Fruit fly (Drosophila melanogaster) whole organism, embryonic: ENCODE data around the gene CatB.

Source experiments
- Atf-2 ChIP-seq: fragments of 200-800 bp; sonication (Bioruptor generic); optimal IDR thresholded peaks from 2 replicates; lab custom pipeline; 2016; ENCODE audit warnings: missing biosample characterization, missing genetic modification characterization
- CG10274 ChIP-seq: fragments of 200-800 bp; sonication (Bioruptor generic); optimal IDR thresholded peaks from 3 replicates; lab custom pipeline; 2017; ENCODE audit warnings: missing biosample characterization, mild to moderate bottlenecking, missing genetic modification characterization
- CG10366 ChIP-seq: fragments of 200-800 bp; sonication (Bioruptor generic); IDR thresholded peaks from 2 replicates; pipeline ENCODE4 v1.3.6; 2022; ENCODE audit warnings: missing biosample characterization, missing genetic modification characterization
- CG10431 ChIP-seq: fragments of 200-800 bp; sonication (Bioruptor generic); optimal IDR thresholded peaks from 3 replicates; lab custom pipeline; 2018; ENCODE audit warnings: missing biosample characterization, mild to moderate bottlenecking, missing genetic modification characterization
- CG10959 ChIP-seq: fragments of 200-800 bp; sonication (Bioruptor generic); IDR thresholded peaks from 2 replicates; pipeline ENCODE4 v1.3.6; 2022; ENCODE audit warnings: missing biosample characterization, missing genetic modification characterization
- CG12104 ChIP-seq: fragments of 200-800 bp; sonication (Bioruptor generic); optimal IDR thresholded peaks from 3 replicates; lab custom pipeline; 2016; ENCODE audit warnings: missing biosample characterization, missing genetic modification characterization
- CG12391 ChIP-seq: fragments of 200-800 bp; sonication (Bioruptor generic); optimal IDR thresholded peaks from 3 replicates; lab custom pipeline; 2018; ENCODE audit warnings: missing biosample characterization, mild to moderate bottlenecking, missing genetic modification characterization, moderate library complexity
- CG12769 ChIP-seq: fragments of 200-800 bp; sonication (Bioruptor generic); optimal IDR thresholded peaks from 2 replicates; lab custom pipeline; 2019; ENCODE audit warnings: missing biosample characterization, mild to moderate bottlenecking, missing genetic modification characterization, moderate library complexity
- CG13624 ChIP-seq: fragments of 200-800 bp; sonication (Bioruptor generic); optimal IDR thresholded peaks from 2 replicates; lab custom pipeline; 2016; ENCODE audit warnings: missing biosample characterization, missing genetic modification characterization
- CG1529 ChIP-seq: fragments of 200-800 bp; sonication (Bioruptor generic); optimal IDR thresholded peaks from 3 replicates; lab custom pipeline; 2018; ENCODE audit warnings: missing biosample characterization, missing genetic modification characterization
- CG17359 ChIP-seq: fragments of 200-800 bp; sonication (Bioruptor generic); optimal IDR thresholded peaks from 3 replicates; lab custom pipeline; 2018; ENCODE audit warnings: missing biosample characterization, mild to moderate bottlenecking, missing genetic modification characterization, moderate library complexity
- CG17361 ChIP-seq: fragments of 200-800 bp; sonication (Bioruptor generic); IDR thresholded peaks from 3 replicates; pipeline ENCODE4 v1.3.6; 2022; ENCODE audit warnings: missing biosample characterization, missing genetic modification characterization
- CG31441 ChIP-seq: fragments of 200-800 bp; sonication (Bioruptor generic); IDR thresholded peaks from 2 replicates; pipeline ENCODE4 v1.3.6; 2022; ENCODE audit warnings: missing biosample characterization, missing genetic modification characterization
- CG3281 ChIP-seq: fragments of 200-800 bp; sonication (Bioruptor generic); optimal IDR thresholded peaks from 3 replicates; lab custom pipeline; 2017; ENCODE audit warnings: missing biosample characterization, mild to moderate bottlenecking, missing genetic modification characterization
- CG34224 ChIP-seq: fragments of 200-800 bp; sonication (Bioruptor generic); IDR thresholded peaks from 3 replicates; pipeline ENCODE4 v1.3.6; 2022; ENCODE audit warnings: missing biosample characterization, missing genetic modification characterization; ENCODE audit not compliant: partially characterized antibody
- CG4328 ChIP-seq: fragments of 200-800 bp; sonication (Bioruptor generic); optimal IDR thresholded peaks from 3 replicates; lab custom pipeline; 2017; ENCODE audit warnings: missing biosample characterization, missing genetic modification reagents, missing genetic modification characterization
- CG4617 ChIP-seq: fragments of 200-800 bp; sonication (Bioruptor generic); optimal IDR thresholded peaks from 3 replicates; lab custom pipeline; 2016; ENCODE audit warnings: missing biosample characterization, missing genetic modification characterization, borderline replicate concordance
- CG7745 ChIP-seq: fragments of 200-800 bp; sonication (Bioruptor generic); optimal IDR thresholded peaks from 2 replicates; lab custom pipeline; 2018; ENCODE audit warnings: missing biosample characterization, mild to moderate bottlenecking, missing genetic modification characterization, moderate library complexity
- CG8359 ChIP-seq: fragments of 200-800 bp; sonication (Bioruptor generic); optimal IDR thresholded peaks from 2 replicates; lab custom pipeline; 2017; ENCODE audit warnings: missing biosample characterization, mild to moderate bottlenecking, missing genetic modification characterization, borderline replicate concordance
- CG8765 ChIP-seq: fragments of 200-800 bp; sonication (Bioruptor generic); IDR thresholded peaks from 2 replicates; pipeline ENCODE4 v1.3.6; 2022; ENCODE audit warnings: missing biosample characterization, missing genetic modification characterization
- CG8924 ChIP-seq: fragments of 200-800 bp; optimal IDR thresholded peaks from 3 replicates; lab custom pipeline; 2019; ENCODE audit warnings: missing biosample characterization, mild to moderate bottlenecking, missing genetic modification characterization, moderate library complexity
- Dfd ChIP-seq, 2 experiments: fragments of >200 bp; optimal IDR thresholded peaks; 2 replicates each; lab custom pipeline; 2017; ENCODE audit warnings: missing biosample characterization in 2 of 2, missing genetic modification characterization in 2 of 2
- E2f1 ChIP-seq: fragments of 200-800 bp; sonication (Bioruptor generic); IDR thresholded peaks from 2 replicates; pipeline ENCODE4 v1.3.6; 2022; ENCODE audit warnings: missing biosample characterization, missing genetic modification characterization
- Hand ChIP-seq: fragments of 200-800 bp; sonication (Bioruptor generic); optimal IDR thresholded peaks from 2 replicates; lab custom pipeline; 2017; ENCODE audit warnings: mild to moderate bottlenecking, missing biosample characterization, missing genetic modification reagents, missing genetic modification characterization
- HmgD ChIP-seq: fragments of 200-800 bp; sonication (Bioruptor generic); optimal IDR thresholded peaks from 3 replicates; lab custom pipeline; 2016; ENCODE audit warnings: missing biosample characterization, missing genetic modification characterization
- Hmr ChIP-seq: fragments of 200-800 bp; sonication (Bioruptor generic); optimal IDR thresholded peaks from 3 replicates; lab custom pipeline; 2017; ENCODE audit warnings: mild to moderate bottlenecking, missing biosample characterization, missing genetic modification reagents, missing genetic modification characterization
- Hr3 ChIP-seq: fragments of 200-800 bp; sonication (Bioruptor generic); optimal IDR thresholded peaks from 3 replicates; lab custom pipeline; 2016; ENCODE audit warnings: missing biosample characterization, missing genetic modification characterization
- Lpt ChIP-seq: fragments of >200 bp; optimal IDR thresholded peaks from 2 replicates; lab custom pipeline; 2018; ENCODE audit warnings: missing biosample characterization, missing genetic modification characterization
- Med ChIP-seq: fragments of 200-800 bp; sonication (Bioruptor generic); peaks from one replicate; lab custom pipeline; 2016; ENCODE audit warnings: missing biosample characterization, missing genetic modification characterization, mild to moderate bottlenecking, inconsistent platforms, moderate library complexity
- NK7.1 ChIP-seq: fragments of 200-800 bp; sonication (Bioruptor generic); optimal IDR thresholded peaks from 3 replicates; lab custom pipeline; 2016; ENCODE audit warnings: missing biosample characterization, missing genetic modification characterization
- Nf-YA ChIP-seq: fragments of 200-800 bp; sonication (Bioruptor generic); IDR thresholded peaks from 2 replicates; pipeline ENCODE4 v1.3.6; 2022; ENCODE audit warnings: missing biosample characterization, missing genetic modification characterization
- Rx ChIP-seq: fragments of 200-800 bp; sonication (Bioruptor generic); IDR thresholded peaks from 2 replicates; pipeline ENCODE4 v1.3.6; 2022; ENCODE audit warnings: missing biosample characterization, missing genetic modification characterization
- Sin3A ChIP-seq: fragments of >200 bp; optimal IDR thresholded peaks from 2 replicates; lab custom pipeline; 2018
- Six4 ChIP-seq: fragments of 200-800 bp; sonication (Bioruptor generic); optimal IDR thresholded peaks from 2 replicates; lab custom pipeline; 2016; ENCODE audit warnings: missing biosample characterization, missing genetic modification characterization
- Sry-δ ChIP-seq: fragments of 200-800 bp; sonication (Bioruptor generic); optimal IDR thresholded peaks from 2 replicates; lab custom pipeline; 2016; ENCODE audit warnings: missing biosample characterization, missing genetic modification characterization
- Ssrp ChIP-seq: fragments of 200-800 bp; sonication (Bioruptor generic); optimal IDR thresholded peaks from 2 replicates; lab custom pipeline; 2018; ENCODE audit warnings: missing biosample characterization, mild to moderate bottlenecking, missing genetic modification characterization, moderate library complexity
- Tbp ChIP-seq: fragments of >200 bp; optimal IDR thresholded peaks from 2 replicates; lab custom pipeline; 2018; ENCODE audit warnings: missing biosample characterization, missing genetic modification characterization
- Usf ChIP-seq: fragments of 200-800 bp; sonication (Bioruptor generic); optimal IDR thresholded peaks from 2 replicates; lab custom pipeline; 2017; ENCODE audit warnings: missing genotype, missing biosample characterization, missing genetic modification characterization
- YL-1 ChIP-seq: fragments of 200-800 bp; sonication (Bioruptor generic); optimal IDR thresholded peaks from 3 replicates; lab custom pipeline; 2017; ENCODE audit warnings: missing biosample characterization, mild to moderate bottlenecking, missing genetic modification characterization
- bbx ChIP-seq: fragments of 200-800 bp; sonication (Bioruptor generic); IDR thresholded peaks from 2 replicates; pipeline ENCODE4 v1.3.6; 2022; ENCODE audit warnings: missing biosample characterization, missing genetic modification characterization; ENCODE audit not compliant: partially characterized antibody
- chn ChIP-seq: fragments of 200-800 bp; sonication (Bioruptor generic); optimal IDR thresholded peaks from 2 replicates; lab custom pipeline; 2016; ENCODE audit warnings: missing biosample characterization, missing genetic modification characterization
- dan ChIP-seq: fragments of 200-800 bp; sonication (Bioruptor generic); IDR thresholded peaks from 2 replicates; pipeline ENCODE4 v1.3.6; 2022; ENCODE audit warnings: missing biosample characterization, missing genetic modification characterization
- gsb-n ChIP-seq: fragments of 200-800 bp; sonication (Bioruptor generic); optimal IDR thresholded peaks from 3 replicates; lab custom pipeline; 2018; ENCODE audit warnings: missing biosample characterization, mild to moderate bottlenecking, missing genetic modification characterization
- ind ChIP-seq: fragments of 200-800 bp; sonication (Bioruptor generic); optimal IDR thresholded peaks from 3 replicates; lab custom pipeline; 2016; ENCODE audit warnings: missing biosample characterization, missing genetic modification characterization
- lbe ChIP-seq: fragments of 200-800 bp; sonication (Bioruptor generic); optimal IDR thresholded peaks from 2 replicates; lab custom pipeline; 2016; ENCODE audit warnings: missing biosample characterization, mild to moderate bottlenecking, missing genetic modification characterization
- lov ChIP-seq, 2 experiments: fragments of 200-800 bp in 1 of 2; fragments of >200 bp in 1 of 2; sonication (Bioruptor generic) in 1 of 2; IDR thresholded peaks in 1 of 2; optimal IDR thresholded peaks in 1 of 2; 2 replicates in 1 of 2; 3 replicates in 1 of 2; pipeline versions ENCODE4 v1.3.6 to Lab custom; 2017 to 2022; ENCODE audit warnings: missing biosample characterization in 1 of 2, missing genetic modification characterization in 1 of 2
- pb ChIP-seq: fragments of 200-800 bp; sonication (Bioruptor generic); optimal IDR thresholded peaks from 3 replicates; lab custom pipeline; 2016; ENCODE audit warnings: missing biosample characterization, missing genetic modification characterization
- psq ChIP-seq: fragments of 200-800 bp; sonication (Bioruptor generic); optimal IDR thresholded peaks from 2 replicates; lab custom pipeline; 2017; ENCODE audit warnings: missing biosample characterization, missing genetic modification characterization
- row ChIP-seq: fragments of 200-800 bp; sonication (Bioruptor generic); IDR thresholded peaks from 3 replicates; pipeline ENCODE4 v1.3.6; 2022; ENCODE audit warnings: missing biosample characterization, missing genetic modification characterization
- sens ChIP-seq: fragments of 200-800 bp; sonication (Bioruptor generic); peaks from one replicate; lab custom pipeline; 2016; ENCODE audit warnings: missing biosample characterization, missing genetic modification characterization
- sna ChIP-seq: fragments of 200-800 bp; sonication (Bioruptor generic); IDR thresholded peaks from 2 replicates; pipeline ENCODE4 v1.3.6; 2022; ENCODE audit warnings: missing biosample characterization, missing genetic modification characterization; ENCODE audit not compliant: partially characterized antibody
- tup ChIP-seq: fragments of 200-800 bp; sonication (Bioruptor generic); optimal IDR thresholded peaks from 2 replicates; lab custom pipeline; 2016; ENCODE audit warnings: missing biosample characterization, mild to moderate bottlenecking, missing genetic modification characterization, moderate library complexity

CatB gene

DNA sequence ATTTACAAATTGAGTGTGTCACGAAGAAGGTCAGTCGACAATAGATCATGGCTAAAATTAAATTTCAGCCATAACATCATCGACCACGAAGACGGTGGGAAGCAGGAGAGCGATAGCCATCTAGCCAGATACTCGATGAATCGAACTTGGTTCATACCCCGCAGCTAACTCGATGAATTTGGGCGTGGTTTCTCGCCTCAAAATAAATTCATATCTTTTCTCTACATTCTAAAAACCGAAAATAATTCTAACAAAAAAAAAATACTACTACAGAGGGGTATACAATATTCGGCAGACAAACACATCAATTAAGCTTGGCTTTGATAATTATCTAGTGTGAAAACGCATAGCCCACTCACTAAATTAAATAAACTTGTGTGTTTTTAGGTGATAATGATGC is 27.3 kb downstream of the CatB start (continued):
- TF ChIP-seq CG13624 (GFP tag; lab: Kevin White, UChicago) = no peak
- peak; percentile 69 for TF ChIP-seq CG12769 (tag; lab: Kevin White, UChicago)
- no peak for TF ChIP-seq CG31441
- no peak for TF ChIP-seq Hand
- TF ChIP-seq Lpt (GFP tag; lab: Kevin White, UChicago) = no peak
- no peak for TF ChIP-seq CG12104 (GFP tag; lab: Kevin White, UChicago)
- TF ChIP-seq CG12391 (tag; lab: Kevin White, UChicago) = peak; percentile 16
- no peak for TF ChIP-seq CG8924 (tag; lab: Kevin White, UChicago)
- TF ChIP-seq CG3281 (GFP tag; lab: Kevin White, UChicago) = no peak
- TF ChIP-seq YL-1 (GFP tag; lab: Kevin White, UChicago) = no peak
- TF ChIP-seq CG17361 (GFP tag; lab: Robert Waterston, UW) = 0 out of 3 replicates have a peak, but pooled peaks have one; percentile 34
- TF ChIP-seq lbe (GFP tag; lab: Kevin White, UChicago) = no peak
- no peak for TF ChIP-seq gsb-n (tag; lab: Kevin White, UChicago)
- no peak for TF ChIP-seq Atf-2
- no peak for TF ChIP-seq bbx (GFP tag; lab: Robert Waterston, UW)
- no peak for TF ChIP-seq CG1529
- peak; percentile 33 for TF ChIP-seq CG17359 (tag; lab: Kevin White, UChicago)
- TF ChIP-seq CG4328 (GFP tag; lab: Kevin White, UChicago) = no peak
- no peak for TF ChIP-seq CG10959 (GFP tag; lab: Robert Waterston, UW)
- TF ChIP-seq pb (GFP tag; lab: Kevin White, UChicago) = no peak
- TF ChIP-seq lov (optimal IDR thresholded peaks at IDR 0.05; lab: Kevin White, UChicago) = no peak
- peak; percentile 18; the same call in 1 of the 3 replicates for TF ChIP-seq lov (GFP tag; IDR thresholded peaks at IDR 0.05; lab: Robert Waterston, UW)
- no peak for TF ChIP-seq CG8359 (GFP tag; lab: Kevin White, UChicago)
- no peak for TF ChIP-seq CG10366
- no peak for TF ChIP-seq CG8765
- TF ChIP-seq Six4 (GFP tag; lab: Kevin White, UChicago) = no peak
- 0 out of 2 replicates have a peak, but pooled peaks have one; percentile 22 for TF ChIP-seq E2f1 (GFP tag; lab: Robert Waterston, UW)
- TF ChIP-seq NK7.1 (GFP tag; lab: Kevin White, UChicago) = no peak
- TF ChIP-seq CG10431 = no peak
- TF ChIP-seq sna (GFP tag; lab: Robert Waterston, UW) = no peak
- TF ChIP-seq Hr3 (GFP tag; lab: Kevin White, UChicago) = peak; percentile 2
- no peak for TF ChIP-seq tup (GFP tag; lab: Kevin White, UChicago)
- no peak for TF ChIP-seq HmgD (GFP tag; lab: Kevin White, UChicago)
- no peak for TF ChIP-seq CG34224 (GFP tag; lab: Robert Waterston, UW)
- peak; percentile 27 for TF ChIP-seq Hmr (GFP tag; lab: Kevin White, UChicago)
- no peak for TF ChIP-seq chn (GFP tag; lab: Kevin White, UChicago)
- no peak for TF ChIP-seq CG4617
- TF ChIP-seq Dfd (GFP tag; optimal IDR thresholded peaks at IDR 0.05; lab: Kevin White, UChicago) = no peak
- TF ChIP-seq row (GFP tag; lab: Robert Waterston, UW) = peak; percentile 70
- TF ChIP-seq CG7745 = no peak
- TF ChIP-seq Sin3A (lab: Kevin White, UChicago) = no peak
- no peak for TF ChIP-seq dan (GFP tag; lab: Robert Waterston, UW)
- no peak for TF ChIP-seq Tbp
- peak; percentile 78 for TF ChIP-seq sens (GFP tag; lab: Kevin White, UChicago)
- TF ChIP-seq Ssrp (tag; lab: Kevin White, UChicago) = no peak
- peak; percentile 32 for TF ChIP-seq ind (GFP tag; lab: Kevin White, UChicago)
- no peak for TF ChIP-seq Rx (GFP tag; lab: Robert Waterston, UW)
- TF ChIP-seq Nf-YA = peak; percentile 33; the same call in 1 of the 2 replicates
- no peak for TF ChIP-seq Sry-δ (GFP tag; lab: Kevin White, UChicago)
- no peak for TF ChIP-seq psq (GFP tag; lab: Kevin White, UChicago)
- no peak for TF ChIP-seq CG10274
- TF ChIP-seq Med = peak; percentile 85
- TF ChIP-seq Usf (GFP tag; lab: Kevin White, UChicago) = no peak
